Worm (Caenorhabditis elegans) whole organism, L4/young adult: ENCODE data around the gene F44B9.10.

Experiments used
- W03F9.2 ChIP-seq: fragments of 150-350 bp; optimal IDR thresholded peaks from 2 replicates; lab custom pipeline; 2014; ENCODE audit warnings: missing biosample characterization, missing genetic modification characterization
- him-1 ChIP-seq: sonication (generic microtip); optimal IDR thresholded peaks from 2 replicates; lab custom pipeline; 2016; ENCODE audit warnings: missing genotype, missing genetic modification reagents, missing genetic modification characterization, missing compliant biosample characterization

ce11 chrIII:8020823-8021332 is 12.6 kb downstream of the F44B9.10 start, which contains the start of gene lin-36:
- TF ChIP-seq W03F9.2 (tag; lab: Kevin White, UChicago) (peak; percentile 72), him-1 (tag; lab: Kevin White, UChicago) (no peak)
